Fruit fly (Drosophila melanogaster) whole organism: Measurements from ENCODE around the gene p-cup.

Source experiments
- CG8478 ChIP-seq: fragments of >200 bp; optimal IDR thresholded peaks from 2 replicates; lab custom pipeline; 2018; ENCODE audit warnings: inconsistent platforms
- Dll ChIP-seq: fragments of >200 bp; optimal IDR thresholded peaks from 2 replicates; lab custom pipeline; 2017
- EcR ChIP-seq, 2 experiments: fragments of >200 bp; optimal IDR thresholded peaks; 2 replicates each; lab custom pipeline; 2017; ENCODE audit warnings: missing biosample characterization in 2 of 2, missing genetic modification characterization in 2 of 2, missing genetic modification reagents in 2 of 2
- pan ChIP-seq: fragments of >200 bp; optimal IDR thresholded peaks from 2 replicates; lab custom pipeline; 2017
- psq ChIP-seq: fragments of >200 bp; optimal IDR thresholded peaks from 2 replicates; lab custom pipeline; 2017
- usp ChIP-seq: fragments of >200 bp; optimal IDR thresholded peaks from 2 replicates; lab custom pipeline; 2017; ENCODE audit warnings: missing biosample characterization, missing genetic modification characterization, mixed read lengths

Gene p-cup

dm6 chrX:17478383-17478782, 29.8 kb upstream of the p-cup start:
- TF ChIP-seq CG8478 (lab: Kevin White, UChicago) (no peak), Dll (lab: Kevin White, UChicago) (no peak), EcR (GFP tag; optimal IDR thresholded peaks at IDR 0.05; lab: Kevin White, UChicago) (no peak), psq (lab: Kevin White, UChicago) (no peak)

- TF ChIP-seq pan (lab: Kevin White, UChicago) (no peak), Dll (lab: Kevin White, UChicago) (no peak)
Measured at dm6 chrX:17476999-17477398, 28.4 kb upstream of the p-cup start.

dm6 chrX:17473879-17474278, 25.3 kb upstream of the p-cup start:
- no peak for TF ChIP-seq pan (lab: Kevin White, UChicago)
- no peak for TF ChIP-seq usp (GFP tag; lab: Kevin White, UChicago)
- TF ChIP-seq Dll (lab: Kevin White, UChicago): no peak
- TF ChIP-seq psq (lab: Kevin White, UChicago): no peak
- no peak for TF ChIP-seq CG8478 (lab: Kevin White, UChicago)
- no peak for TF ChIP-seq EcR (GFP tag; optimal IDR thresholded peaks at IDR 0.05; lab: Kevin White, UChicago)

- TF ChIP-seq CG8478 (lab: Kevin White, UChicago): no peak
- no peak for TF ChIP-seq psq (lab: Kevin White, UChicago)
- TF ChIP-seq EcR (GFP tag; optimal IDR thresholded peaks at IDR 0.05; lab: Kevin White, UChicago): no peak
- no peak for TF ChIP-seq usp (GFP tag; lab: Kevin White, UChicago)
- TF ChIP-seq Dll (lab: Kevin White, UChicago): no peak
- TF ChIP-seq pan (lab: Kevin White, UChicago): no peak
Measured at dm6 chrX:17472930-17473668, 24.5 kb upstream of the p-cup start.

- no peak for TF ChIP-seq Dll (lab: Kevin White, UChicago)
- no peak for TF ChIP-seq EcR (GFP tag; optimal IDR thresholded peaks at IDR 0.05; lab: Kevin White, UChicago)
- TF ChIP-seq CG8478 (lab: Kevin White, UChicago): no peak
- no peak for TF ChIP-seq pan (lab: Kevin White, UChicago)
Measured at dm6 chrX:17472467-17472866, 23.9 kb upstream of the p-cup start.

dm6 chrX:17471584-17471983, 23.0 kb upstream of the p-cup start:
- TF ChIP-seq psq (lab: Kevin White, UChicago): no peak
- TF ChIP-seq Dll (lab: Kevin White, UChicago): no peak
- no peak for TF ChIP-seq usp (GFP tag; lab: Kevin White, UChicago)
- TF ChIP-seq EcR (GFP tag; optimal IDR thresholded peaks at IDR 0.05; lab: Kevin White, UChicago): no peak
- TF ChIP-seq pan (lab: Kevin White, UChicago): no peak
- TF ChIP-seq CG8478 (lab: Kevin White, UChicago): no peak

dm6 chrX:17465523-17465922, 16.9 kb upstream of the p-cup start:
- TF ChIP-seq CG8478 (lab: Kevin White, UChicago): no peak
- no peak for TF ChIP-seq Dll (lab: Kevin White, UChicago)
- no peak for TF ChIP-seq EcR (GFP tag; optimal IDR thresholded peaks at IDR 0.05; lab: Kevin White, UChicago)

dm6 chrX:17455829-17456460, 7.4 kb upstream of the p-cup start:
- TF ChIP-seq CG8478 (lab: Kevin White, UChicago) (no peak), pan (lab: Kevin White, UChicago) (no peak), Dll (lab: Kevin White, UChicago) (no peak), EcR (GFP tag; optimal IDR thresholded peaks at IDR 0.05; lab: Kevin White, UChicago) (no peak)

dm6 chrX:17452443-17452842, 3.9 kb upstream of the p-cup start, which contains the start of gene CG8568:
Gene CG8568 (minus strand): TSS chrX:17452543.
- TF ChIP-seq EcR (GFP tag; optimal IDR thresholded peaks at IDR 0.05; lab: Kevin White, UChicago) (no peak), psq (lab: Kevin White, UChicago) (no peak), pan (lab: Kevin White, UChicago) (no peak), Dll (lab: Kevin White, UChicago) (no peak), usp (GFP tag; lab: Kevin White, UChicago) (no peak), CG8478 (lab: Kevin White, UChicago) (no peak)

- TF ChIP-seq psq (lab: Kevin White, UChicago) (no peak), usp (GFP tag; lab: Kevin White, UChicago) (no peak), pan (lab: Kevin White, UChicago) (no peak), EcR (GFP tag; optimal IDR thresholded peaks at IDR 0.05; lab: Kevin White, UChicago) (no peak), CG8478 (lab: Kevin White, UChicago) (no peak), Dll (lab: Kevin White, UChicago) (no peak)
Measured at dm6 chrX:17443880-17444279, 4.7 kb downstream of the p-cup start, which contains the start of the genes CG12994 and CG46464. Gene CG12994 (minus strand): TSS chrX:17443994. Gene CG46464 (minus strand): TSS chrX:17443994.

- TF ChIP-seq EcR (GFP tag; optimal IDR thresholded peaks at IDR 0.05; lab: Kevin White, UChicago) (no peak), usp (GFP tag; lab: Kevin White, UChicago) (no peak), CG8478 (lab: Kevin White, UChicago) (no peak), psq (lab: Kevin White, UChicago) (no peak), pan (lab: Kevin White, UChicago) (no peak), Dll (lab: Kevin White, UChicago) (no peak)
Measured at dm6 chrX:17424383-17424782, 24.2 kb downstream of the p-cup start.
